Fruit fly (Drosophila melanogaster): Measurements from ENCODE around the gene CG3942.
A peak's percentile ranks its signal among the peaks of the same experiment; 100 is the strongest.

CG3942 gene

dm6 chr3R:12270590-12270989 is 16.6 kb downstream of the CG3942 start, which contains the start of gene CG17738:
CG17738 (plus strand) TSS chr3R:12270890.
- TF ChIP-seq usp (GFP tag; optimal IDR thresholded peaks at IDR 0.05) (no peak), EcR (GFP tag; optimal IDR thresholded peaks at IDR 0.05) (no peak), pan (optimal IDR thresholded peaks at IDR 0.05) (no peak), psq (optimal IDR thresholded peaks at IDR 0.05) (no peak), Dll (optimal IDR thresholded peaks at IDR 0.05) (no peak), CG8478 (optimal IDR thresholded peaks at IDR 0.05) (no peak)

- TF ChIP-seq Dll (optimal IDR thresholded peaks at IDR 0.05) (no peak), CG8478 (optimal IDR thresholded peaks at IDR 0.05) (no peak), EcR (GFP tag; optimal IDR thresholded peaks at IDR 0.05) (no peak), pan (optimal IDR thresholded peaks at IDR 0.05) (no peak), usp (GFP tag; optimal IDR thresholded peaks at IDR 0.05) (no peak), psq (optimal IDR thresholded peaks at IDR 0.05) (no peak)
Observed at dm6 chr3R:12272826-12273225, 18.8 kb downstream of the CG3942 start, which contains the start of gene Sfp87B. Sfp87B (plus strand) TSS chr3R:12273126.

dm6 chr3R:12279019-12279418 is 25.0 kb downstream of the CG3942 start:
- TF ChIP-seq Dll (optimal IDR thresholded peaks at IDR 0.05) = no peak
- no peak for TF ChIP-seq psq (optimal IDR thresholded peaks at IDR 0.05)
- no peak for TF ChIP-seq pan (optimal IDR thresholded peaks at IDR 0.05)
- TF ChIP-seq EcR (GFP tag; optimal IDR thresholded peaks at IDR 0.05) = no peak
- TF ChIP-seq usp (GFP tag; optimal IDR thresholded peaks at IDR 0.05) = no peak
- TF ChIP-seq CG8478 (optimal IDR thresholded peaks at IDR 0.05) = peak; percentile 36

dm6 chr3R:12280729-12281342 is 26.8 kb downstream of the CG3942 start:
- TF ChIP-seq Dll (optimal IDR thresholded peaks at IDR 0.05) (peak; percentile 47), psq (optimal IDR thresholded peaks at IDR 0.05) (no peak), CG8478 (optimal IDR thresholded peaks at IDR 0.05) (peak; percentile 85), pan (optimal IDR thresholded peaks at IDR 0.05) (no peak), EcR (GFP tag; optimal IDR thresholded peaks at IDR 0.05) (peak in 1 of 2 experiments; percentile 61), usp (GFP tag; optimal IDR thresholded peaks at IDR 0.05) (no peak)

dm6 chr3R:12285589-12285988 is 31.6 kb downstream of the CG3942 start:
- TF ChIP-seq psq (optimal IDR thresholded peaks at IDR 0.05) (no peak), CG8478 (optimal IDR thresholded peaks at IDR 0.05) (no peak), EcR (GFP tag; optimal IDR thresholded peaks at IDR 0.05) (no peak), Dll (optimal IDR thresholded peaks at IDR 0.05) (no peak), pan (optimal IDR thresholded peaks at IDR 0.05) (no peak), usp (GFP tag; optimal IDR thresholded peaks at IDR 0.05) (no peak)

dm6 chr3R:12288580-12289299 is 34.8 kb downstream of the CG3942 start:
- TF ChIP-seq Dll (optimal IDR thresholded peaks at IDR 0.05) (no peak), EcR (GFP tag; optimal IDR thresholded peaks at IDR 0.05) (no peak), pan (optimal IDR thresholded peaks at IDR 0.05) (no peak), usp (GFP tag; optimal IDR thresholded peaks at IDR 0.05) (no peak), psq (optimal IDR thresholded peaks at IDR 0.05) (no peak), CG8478 (optimal IDR thresholded peaks at IDR 0.05) (no peak)

dm6 chr3R:12290466-12291237 is 36.7 kb downstream of the CG3942 start:
- TF ChIP-seq EcR (GFP tag; optimal IDR thresholded peaks at IDR 0.05) (no peak), pan (optimal IDR thresholded peaks at IDR 0.05) (no peak), usp (GFP tag; optimal IDR thresholded peaks at IDR 0.05) (no peak), CG8478 (optimal IDR thresholded peaks at IDR 0.05) (no peak), Dll (optimal IDR thresholded peaks at IDR 0.05) (no peak)

- no peak for TF ChIP-seq usp (GFP tag; optimal IDR thresholded peaks at IDR 0.05)
- TF ChIP-seq psq (optimal IDR thresholded peaks at IDR 0.05) = no peak
- no peak for TF ChIP-seq Dll (optimal IDR thresholded peaks at IDR 0.05)
- no peak for TF ChIP-seq CG8478 (optimal IDR thresholded peaks at IDR 0.05)
- TF ChIP-seq pan (optimal IDR thresholded peaks at IDR 0.05) = no peak
- TF ChIP-seq EcR (GFP tag; optimal IDR thresholded peaks at IDR 0.05) = no peak
Observed at dm6 chr3R:12291872-12292271, 37.9 kb downstream of the CG3942 start.

- TF ChIP-seq pan (optimal IDR thresholded peaks at IDR 0.05) (no peak), EcR (GFP tag; optimal IDR thresholded peaks at IDR 0.05) (no peak), psq (optimal IDR thresholded peaks at IDR 0.05) (no peak), Dll (optimal IDR thresholded peaks at IDR 0.05) (no peak), usp (GFP tag; optimal IDR thresholded peaks at IDR 0.05) (no peak), CG8478 (optimal IDR thresholded peaks at IDR 0.05) (no peak)
Observed at dm6 chr3R:12297261-12297660, 43.3 kb downstream of the CG3942 start.

- no peak for TF ChIP-seq EcR (GFP tag; optimal IDR thresholded peaks at IDR 0.05)
- TF ChIP-seq psq (optimal IDR thresholded peaks at IDR 0.05) = no peak
- no peak for TF ChIP-seq pan (optimal IDR thresholded peaks at IDR 0.05)
- TF ChIP-seq Dll (optimal IDR thresholded peaks at IDR 0.05) = no peak
- TF ChIP-seq CG8478 (optimal IDR thresholded peaks at IDR 0.05) = no peak
- TF ChIP-seq usp (GFP tag; optimal IDR thresholded peaks at IDR 0.05) = no peak
Observed at dm6 chr3R:12301528-12301927, 47.5 kb downstream of the CG3942 start.

dm6 chr3R:12302915-12303314 is 48.9 kb downstream of the CG3942 start:
- TF ChIP-seq usp (GFP tag; optimal IDR thresholded peaks at IDR 0.05) = no peak
- no peak for TF ChIP-seq Dll (optimal IDR thresholded peaks at IDR 0.05)
- no peak for TF ChIP-seq pan (optimal IDR thresholded peaks at IDR 0.05)
- no peak for TF ChIP-seq EcR (GFP tag; optimal IDR thresholded peaks at IDR 0.05)
- TF ChIP-seq CG8478 (optimal IDR thresholded peaks at IDR 0.05) = no peak
- no peak for TF ChIP-seq psq (optimal IDR thresholded peaks at IDR 0.05)

All from whole organism.